Fruit fly (Drosophila melanogaster) whole organism, embryonic: ENCODE results near the gene fry.

ENCODE experiments used
- Awh ChIP-seq: fragments of 200-800 bp; sonication (Bioruptor generic); IDR thresholded peaks from 2 replicates; pipeline ENCODE4, ENCODE4 v1.3.6; 2022; ENCODE audit warnings: missing biosample characterization, missing genetic modification characterization
- BEAF-32 ChIP-seq: fragments of 200-800 bp; sonication (Bioruptor generic); optimal IDR thresholded peaks from 3 replicates; lab custom pipeline; 2017; ENCODE audit warnings: missing biosample characterization, missing genetic modification characterization, mild to moderate bottlenecking, moderate library complexity, missing genetic modification reagents
- CG10267 ChIP-seq: fragments of 200-800 bp; sonication (Bioruptor generic); optimal IDR thresholded peaks from 2 replicates; lab custom pipeline; 2018; ENCODE audit warnings: missing biosample characterization, mild to moderate bottlenecking, missing genetic modification characterization, moderate library complexity
- CG12236 ChIP-seq: fragments of 200-800 bp; sonication (Bioruptor generic); optimal IDR thresholded peaks from 2 replicates; lab custom pipeline; 2016; ENCODE audit warnings: missing biosample characterization, missing genetic modification characterization
- CG1233 ChIP-seq: fragments of 200-800 bp; sonication (Bioruptor generic); optimal IDR thresholded peaks from 4 replicates; lab custom pipeline; 2018; ENCODE audit warnings: missing biosample characterization, mild to moderate bottlenecking, missing genetic modification characterization
- CG12659 ChIP-seq: fragments of 200-800 bp; sonication (Bioruptor generic); optimal IDR thresholded peaks from 3 replicates; lab custom pipeline; 2017; ENCODE audit warnings: mild to moderate bottlenecking, missing biosample characterization, missing genetic modification reagents, missing genetic modification characterization
- CG14710 ChIP-seq: fragments of 200-800 bp; sonication (Bioruptor generic); optimal IDR thresholded peaks from 3 replicates; lab custom pipeline; 2019; ENCODE audit warnings: missing biosample characterization, mild to moderate bottlenecking, missing genetic modification characterization, moderate library complexity
- CG15073 ChIP-seq: fragments of 200-800 bp; sonication (Bioruptor generic); optimal IDR thresholded peaks from 2 replicates; lab custom pipeline; 2016; ENCODE audit warnings: missing biosample characterization, missing genetic modification characterization
- CG15601 ChIP-seq: fragments of 200-800 bp; sonication (Bioruptor generic); optimal IDR thresholded peaks from 3 replicates; lab custom pipeline; 2019; ENCODE audit warnings: missing biosample characterization, mild to moderate bottlenecking, missing genetic modification characterization, moderate library complexity
- CG16813 ChIP-seq: fragments of 200-800 bp; sonication (Bioruptor generic); IDR thresholded peaks from 3 replicates; pipeline ENCODE4 v1.3.6; 2022; ENCODE audit warnings: missing biosample characterization, missing genetic modification characterization; ENCODE audit not compliant: partially characterized antibody
- CG18476 ChIP-seq: fragments of 200-800 bp; sonication (Bioruptor generic); optimal IDR thresholded peaks from 2 replicates; lab custom pipeline; 2016; ENCODE audit warnings: missing biosample characterization, mild to moderate bottlenecking, missing genetic modification characterization
- CG2129 ChIP-seq: fragments of 200-800 bp; sonication (Bioruptor generic); IDR thresholded peaks from 2 replicates; pipeline ENCODE4 v1.3.6; 2022; ENCODE audit warnings: missing biosample characterization, missing genetic modification characterization; ENCODE audit not compliant: partially characterized antibody
- CG2199 ChIP-seq: fragments of 200-800 bp; sonication (Bioruptor generic); IDR thresholded peaks from 3 replicates; pipeline ENCODE4 v1.3.6; 2022; ENCODE audit warnings: missing biosample characterization, missing genetic modification characterization
- CG2202 ChIP-seq: fragments of 200-800 bp; sonication (Bioruptor generic); optimal IDR thresholded peaks from 2 replicates; lab custom pipeline; 2018; ENCODE audit warnings: missing biosample characterization, mild to moderate bottlenecking, missing genetic modification characterization
- CG3847 ChIP-seq: fragments of 200-800 bp; sonication (Bioruptor generic); IDR thresholded peaks from 2 replicates; pipeline ENCODE4 v1.3.6; 2022; ENCODE audit warnings: missing biosample characterization, missing genetic modification characterization
- CG6254 ChIP-seq: fragments of 200-800 bp; sonication (Bioruptor generic); optimal IDR thresholded peaks from 3 replicates; lab custom pipeline; 2017; ENCODE audit warnings: mild to moderate bottlenecking, missing biosample characterization, missing genetic modification reagents, missing genetic modification characterization
- CG6791 ChIP-seq: fragments of 200-800 bp; sonication (Bioruptor generic); IDR thresholded peaks from 3 replicates; pipeline ENCODE4 v1.3.6; 2022; ENCODE audit warnings: missing biosample characterization, missing genetic modification characterization; ENCODE audit not compliant: partially characterized antibody
- CG8089 ChIP-seq: fragments of 200-800 bp; sonication (Bioruptor generic); optimal IDR thresholded peaks from 3 replicates; lab custom pipeline; 2016; ENCODE audit warnings: missing biosample characterization, missing genetic modification characterization
- CG8944 ChIP-seq: fragments of 200-800 bp; sonication (Bioruptor generic); optimal IDR thresholded peaks from 3 replicates; lab custom pipeline; 2016; ENCODE audit warnings: missing biosample characterization, missing genetic modification characterization
- CkIIα-i1 ChIP-seq: fragments of 200-800 bp; sonication (Bioruptor generic); IDR thresholded peaks from 2 replicates; pipeline ENCODE4 v1.3.6; 2022; ENCODE audit warnings: missing biosample characterization, missing genetic modification characterization
- Deaf1 ChIP-seq: fragments of 200-800 bp; optimal IDR thresholded peaks from 3 replicates; lab custom pipeline; 2019; ENCODE audit warnings: missing biosample characterization, mild to moderate bottlenecking, missing genetic modification characterization, moderate library complexity
- Dp ChIP-seq: fragments of 200-800 bp; sonication (Bioruptor generic); optimal IDR thresholded peaks from 2 replicates; lab custom pipeline; 2018; ENCODE audit warnings: missing biosample characterization, mild to moderate bottlenecking, missing genetic modification characterization, moderate library complexity
- Ets97D ChIP-seq: fragments of 200-800 bp; sonication (Bioruptor generic); optimal IDR thresholded peaks from 3 replicates; lab custom pipeline; 2016; ENCODE audit warnings: missing biosample characterization, missing genetic modification characterization
- MBD-R2 ChIP-seq: fragments of 200-800 bp; sonication (Bioruptor generic); IDR thresholded peaks from 2 replicates; pipeline ENCODE4 v1.3.6; 2022; ENCODE audit warnings: missing biosample characterization, missing genetic modification characterization
- Nf-YA ChIP-seq: fragments of 200-800 bp; sonication (Bioruptor generic); IDR thresholded peaks from 2 replicates; pipeline ENCODE4 v1.3.6; 2022; ENCODE audit warnings: missing biosample characterization, missing genetic modification characterization
- NfI ChIP-seq: fragments of 200-800 bp; sonication (Bioruptor generic); optimal IDR thresholded peaks from 3 replicates; lab custom pipeline; 2018; ENCODE audit warnings: missing biosample characterization, mild to moderate bottlenecking, missing genetic modification characterization, moderate library complexity
- Optix ChIP-seq: fragments of 200-800 bp; sonication (Bioruptor generic); IDR thresholded peaks from 3 replicates; pipeline ENCODE4 v1.3.6; 2022; ENCODE audit warnings: missing biosample characterization, missing genetic modification characterization
- Rfx ChIP-seq: fragments of 200-800 bp; sonication (Bioruptor generic); IDR thresholded peaks from 2 replicates; pipeline ENCODE4 v1.3.6; 2022; ENCODE audit warnings: missing biosample characterization, missing genetic modification characterization
- Side ChIP-seq: fragments of 200-800 bp; sonication (Bioruptor generic); optimal IDR thresholded peaks from 2 replicates; lab custom pipeline; 2016; ENCODE audit warnings: missing biosample characterization, missing genetic modification characterization
- Spps ChIP-seq: fragments of 200-800 bp; sonication (Bioruptor generic); optimal IDR thresholded peaks from 2 replicates; lab custom pipeline; 2018; ENCODE audit warnings: missing biosample characterization, mild to moderate bottlenecking, missing genetic modification characterization
- ab ChIP-seq: fragments of 200-800 bp; sonication (Bioruptor generic); optimal IDR thresholded peaks from 2 replicates; lab custom pipeline; 2016; ENCODE audit warnings: missing biosample characterization, missing genetic modification characterization
- bbx ChIP-seq: fragments of 200-800 bp; sonication (Bioruptor generic); IDR thresholded peaks from 2 replicates; pipeline ENCODE4 v1.3.6; 2022; ENCODE audit warnings: missing biosample characterization, missing genetic modification characterization; ENCODE audit not compliant: partially characterized antibody
- cad ChIP-seq: fragments of >200 bp; optimal IDR thresholded peaks from 2 replicates; lab custom pipeline; 2017; ENCODE audit warnings: missing biosample characterization, missing genetic modification characterization
- chif ChIP-seq, 2 experiments: fragments of 200-800 bp; sonication (Bioruptor generic); optimal IDR thresholded peaks; 3 replicates each; lab custom pipeline; 2016; ENCODE audit warnings: missing biosample characterization in 2 of 2, missing genetic modification characterization in 2 of 2
- crc ChIP-seq: fragments of 200-800 bp; sonication (Bioruptor generic); optimal IDR thresholded peaks from 2 replicates; lab custom pipeline; 2016; ENCODE audit warnings: missing biosample characterization, missing genetic modification characterization
- crp ChIP-seq, 2 experiments: fragments of 200-800 bp; sonication (Bioruptor generic); optimal IDR thresholded peaks; 2 replicates in 1 of 2; 3 replicates in 1 of 2; lab custom pipeline; 2017; ENCODE audit warnings: missing biosample characterization in 2 of 2, missing genetic modification characterization in 2 of 2, mild to moderate bottlenecking in 1 of 2, moderate library complexity in 1 of 2
- disco-r ChIP-seq: fragments of 200-800 bp; sonication (Bioruptor generic); optimal IDR thresholded peaks from 2 replicates; lab custom pipeline; 2016; ENCODE audit warnings: missing biosample characterization, missing genetic modification characterization
- dm ChIP-seq: fragments of 200-800 bp; sonication (Bioruptor generic); optimal IDR thresholded peaks from 3 replicates; lab custom pipeline; 2016; ENCODE audit warnings: missing biosample characterization, missing genetic modification characterization
- en ChIP-seq: fragments of 200-800 bp; sonication (Bioruptor generic); optimal IDR thresholded peaks from 2 replicates; lab custom pipeline; 2016; ENCODE audit warnings: missing biosample characterization, missing genetic modification characterization
- eve ChIP-seq, 2 experiments: fragments of >200 bp; optimal IDR thresholded peaks; 2 replicates each; lab custom pipeline; 2017; ENCODE audit warnings: missing biosample characterization in 2 of 2, missing genetic modification characterization in 2 of 2
- gsb-n ChIP-seq: fragments of 200-800 bp; sonication (Bioruptor generic); optimal IDR thresholded peaks from 3 replicates; lab custom pipeline; 2018; ENCODE audit warnings: missing biosample characterization, mild to moderate bottlenecking, missing genetic modification characterization
- hth ChIP-seq: fragments of >200 bp; optimal IDR thresholded peaks from 2 replicates; lab custom pipeline; 2017; ENCODE audit warnings: inconsistent platforms
- p53 ChIP-seq: fragments of 200-800 bp; sonication (Bioruptor generic); optimal IDR thresholded peaks from 2 replicates; lab custom pipeline; 2016; ENCODE audit warnings: missing biosample characterization, missing genetic modification characterization
- pho ChIP-seq: fragments of 200-800 bp; sonication (Bioruptor generic); optimal IDR thresholded peaks from 2 replicates; lab custom pipeline; 2016; ENCODE audit warnings: missing biosample characterization, missing genetic modification characterization
- ranshi ChIP-seq: fragments of 200-800 bp; sonication (Bioruptor generic); IDR thresholded peaks from 2 replicates; pipeline ENCODE4 v1.3.6; 2022; ENCODE audit warnings: missing biosample characterization, missing genetic modification characterization
- schlank ChIP-seq: fragments of 200-800 bp; sonication (Bioruptor generic); optimal IDR thresholded peaks from 2 replicates; lab custom pipeline; 2018; ENCODE audit warnings: missing biosample characterization, mild to moderate bottlenecking, missing genetic modification characterization
- sima ChIP-seq: fragments of 200-800 bp; sonication (Bioruptor generic); optimal IDR thresholded peaks from 2 replicates; lab custom pipeline; 2016; ENCODE audit warnings: missing biosample characterization, missing genetic modification characterization
- stwl ChIP-seq: fragments of 200-800 bp; sonication (Bioruptor generic); optimal IDR thresholded peaks from 3 replicates; lab custom pipeline; 2018; ENCODE audit warnings: missing biosample characterization, mild to moderate bottlenecking, missing genetic modification characterization, moderate library complexity
- tgo ChIP-seq: fragments of 200-800 bp; sonication (Bioruptor generic); IDR thresholded peaks from 3 replicates; pipeline ENCODE4 v1.3.6; 2022; ENCODE audit warnings: missing biosample characterization, missing genetic modification characterization
- trh ChIP-seq: fragments of 200-800 bp; sonication (Bioruptor generic); optimal IDR thresholded peaks from 2 replicates; lab custom pipeline; 2016; ENCODE audit warnings: missing biosample characterization, missing genetic modification characterization
- tup ChIP-seq: fragments of 200-800 bp; sonication (Bioruptor generic); optimal IDR thresholded peaks from 2 replicates; lab custom pipeline; 2016; ENCODE audit warnings: missing biosample characterization, mild to moderate bottlenecking, missing genetic modification characterization, moderate library complexity
- zen2 ChIP-seq: fragments of 200-800 bp; sonication (Bioruptor generic); IDR thresholded peaks from 3 replicates; pipeline ENCODE4 v1.3.6; 2022; ENCODE audit warnings: missing biosample characterization, missing genetic modification characterization; ENCODE audit not compliant: partially characterized antibody

The fry gene

DNA sequence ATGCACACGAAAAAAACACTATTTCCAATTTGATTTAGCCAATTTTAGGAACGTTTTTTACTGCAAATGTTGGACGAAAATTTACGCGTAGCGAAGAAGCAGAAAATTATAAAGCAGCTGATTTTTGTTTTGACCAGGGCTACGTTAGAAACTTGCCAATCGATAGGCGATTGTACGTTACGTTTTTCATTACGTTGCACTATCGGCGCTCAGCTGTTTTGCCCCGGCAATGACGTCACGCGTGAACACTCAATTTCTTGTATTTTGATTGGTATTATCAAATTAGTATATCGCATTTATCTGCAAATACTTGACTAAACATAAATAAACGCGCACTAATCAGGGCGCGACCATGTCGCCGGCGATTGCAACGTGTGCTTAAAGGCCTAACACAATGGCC is at the start of gene fry, which contains the start of gene CG16717:
Gene fry (minus strand): TSS at position 110 of the 400 bp plus-strand sequence.
Gene CG16717 (plus strand): TSS at position 208 of the 400 bp plus-strand sequence.
- TF ChIP-seq Spps (no peak), CG16813 (GFP tag; lab: Robert Waterston, UW) (peak; percentile 44; the same call in 1 of the 3 replicates), zen2 (GFP tag; lab: Robert Waterston, UW) (peak; percentile 69), CG18476 (no peak), ranshi (GFP tag; lab: Robert Waterston, UW) (no peak), en (GFP tag; lab: Kevin White, UChicago) (no peak), CG15601 (no peak), ab (no peak), CG2199 (GFP tag; lab: Robert Waterston, UW) (no peak), CG14710 (tag; lab: Kevin White, UChicago) (peak; percentile 1), Optix (GFP tag; lab: Robert Waterston, UW) (no peak), trh (GFP tag; lab: Kevin White, UChicago) (no peak), sima (GFP tag; lab: Kevin White, UChicago) (no peak), stwl (peak; percentile 67), CG12236 (GFP tag; lab: Kevin White, UChicago) (no peak), Awh (GFP tag; lab: Robert Waterston, UW) (no peak), pho (GFP tag; lab: Kevin White, UChicago) (no peak), crp (GFP tag; optimal IDR thresholded peaks at IDR 0.05; lab: Kevin White, UChicago) (peak; percentile 84 to 99), BEAF-32 (peak; percentile 67), CG12659 (GFP tag; lab: Kevin White, UChicago) (no peak), CG8944 (GFP tag; lab: Kevin White, UChicago) (no peak), Rfx (GFP tag; lab: Robert Waterston, UW) (no peak), CkIIα-i1 (no peak), CG2202 (no peak), Side (GFP tag; lab: Kevin White, UChicago) (no peak), CG1233 (no peak), tup (GFP tag; lab: Kevin White, UChicago) (no peak), gsb-n (no peak), MBD-R2 (GFP tag; lab: Robert Waterston, UW) (peak; percentile 92), disco-r (no peak), NfI (GFP tag; lab: Kevin White, UChicago) (no peak), hth (lab: Kevin White, UChicago) (no peak), CG3847 (GFP tag; lab: Robert Waterston, UW) (no peak), CG10267 (tag; lab: Kevin White, UChicago) (peak; percentile 9), Ets97D (GFP tag; lab: Kevin White, UChicago) (no peak), p53 (GFP tag; lab: Kevin White, UChicago) (no peak), Dp (peak; percentile 31), cad (GFP tag; lab: Kevin White, UChicago) (no peak), Deaf1 (tag; lab: Kevin White, UChicago) (no peak), eve (GFP tag; optimal IDR thresholded peaks at IDR 0.05; lab: Kevin White, UChicago) (no peak), crc (GFP tag; lab: Kevin White, UChicago) (no peak), CG15073 (GFP tag; lab: Kevin White, UChicago) (no peak), CG8089 (no peak), CG6791 (peak; percentile 67), dm (GFP tag; lab: Kevin White, UChicago) (no peak), bbx (GFP tag; lab: Robert Waterston, UW) (peak; percentile 61; the same call in 1 of the 2 replicates), CG2129 (GFP tag; lab: Robert Waterston, UW) (peak; percentile 25; the same call in 1 of the 2 replicates), chif (GFP tag; optimal IDR thresholded peaks at IDR 0.05; lab: Kevin White, UChicago) (no peak), Nf-YA (GFP tag; lab: Robert Waterston, UW) (no peak), tgo (no peak), CG6254 (GFP tag; lab: Kevin White, UChicago) (no peak), schlank (tag; lab: Kevin White, UChicago) (no peak)
